Worm (Caenorhabditis elegans): ENCODE results near the gene gana-1.

DNA sequence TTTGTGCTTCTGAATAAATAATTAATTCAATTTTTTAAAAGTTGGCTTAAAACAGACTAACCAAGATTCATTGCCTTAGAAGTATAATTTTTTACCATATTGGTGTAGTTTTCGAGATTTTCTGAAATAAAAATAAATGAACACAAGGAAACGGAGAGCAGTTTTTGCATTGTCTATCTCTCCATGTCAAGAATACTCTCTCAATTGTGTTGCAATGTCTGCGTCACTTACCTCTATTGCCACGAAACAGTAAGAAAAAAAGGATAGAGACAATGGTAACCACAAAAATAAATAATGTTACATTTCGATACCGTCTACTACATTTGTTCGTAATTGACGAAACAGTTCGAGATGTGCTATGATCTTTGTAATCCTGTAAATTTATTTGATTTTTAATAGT, 4.1 kb upstream of the gana-1 start, which contains the start of gene R07B7.10:
- TF ChIP-seq aly-2 (tag; optimal IDR thresholded peaks at IDR 0.05) (no peak), snpc-4 (tag; optimal IDR thresholded peaks at IDR 0.05) (no peak), unc-62 (GFP tag; optimal IDR thresholded peaks at IDR 0.05) (no peak), fos-1 (tag; optimal IDR thresholded peaks at IDR 0.05) (no peak), zag-1 (tag; optimal IDR thresholded peaks at IDR 0.05) (no peak), ceh-82 (tag; optimal IDR thresholded peaks at IDR 0.05) (no peak), nhr-11 (tag; optimal IDR thresholded peaks at IDR 0.05) (no peak), nhr-23 (tag; optimal IDR thresholded peaks at IDR 0.05) (no peak)
